Fruit fly (Drosophila melanogaster) whole organism, embryonic: ENCODE measurements around the gene CG44838.

Source experiments
- CG12104 ChIP-seq: fragments of 200-800 bp; sonication (Bioruptor generic); optimal IDR thresholded peaks from 3 replicates; lab custom pipeline; 2016; ENCODE audit warnings: missing biosample characterization, missing genetic modification characterization
- CG1602 ChIP-seq: fragments of 200-800 bp; sonication (Bioruptor generic); optimal IDR thresholded peaks from 3 replicates; lab custom pipeline; 2016; ENCODE audit warnings: missing biosample characterization, missing genetic modification characterization
- CG17186 ChIP-seq: fragments of 200-800 bp; sonication (Bioruptor generic); optimal IDR thresholded peaks from 3 replicates; lab custom pipeline; 2017; ENCODE audit warnings: missing biosample characterization, missing genetic modification reagents, missing genetic modification characterization
- CG32772 ChIP-seq: fragments of 200-800 bp; sonication (Bioruptor generic); IDR thresholded peaks from 2 replicates; pipeline ENCODE4 v1.3.6; 2022; ENCODE audit warnings: missing biosample characterization, missing genetic modification characterization
- Mes4 ChIP-seq: fragments of 200-800 bp; sonication (Bioruptor generic); optimal IDR thresholded peaks from 2 replicates; lab custom pipeline; 2016; ENCODE audit warnings: missing biosample characterization, missing genetic modification characterization
- Usf ChIP-seq: fragments of 200-800 bp; sonication (Bioruptor generic); optimal IDR thresholded peaks from 2 replicates; lab custom pipeline; 2017; ENCODE audit warnings: missing genotype, missing biosample characterization, missing genetic modification characterization
- cas ChIP-seq: fragments of 200-800 bp; sonication (Bioruptor generic); IDR thresholded peaks from 2 replicates; pipeline ENCODE4 v1.3.6; 2022; ENCODE audit warnings: missing biosample characterization, missing genetic modification characterization
- gce ChIP-seq: fragments of 200-800 bp; sonication (Bioruptor generic); IDR thresholded peaks from 3 replicates; pipeline ENCODE4 v1.3.6; 2022; ENCODE audit warnings: missing biosample characterization, missing genetic modification characterization
- h ChIP-seq: fragments of >200 bp; optimal IDR thresholded peaks from 2 replicates; lab custom pipeline; 2017
- lola ChIP-seq, 3 experiments: fragments of >200 bp in 2 of 3; fragments of 200-800 bp in 1 of 3; sonication (Bioruptor generic) in 1 of 3; optimal IDR thresholded peaks; 2 replicates each; lab custom pipeline; 2017 to 2019; ENCODE audit warnings: missing biosample characterization in 3 of 3, missing genetic modification characterization in 3 of 3, mild to moderate bottlenecking in 1 of 3, moderate library complexity in 1 of 3
- pan ChIP-seq, 4 experiments: fragments of >200 bp in 3 of 4; fragments of 200-800 bp in 1 of 4; sonication (Bioruptor generic) in 1 of 4; optimal IDR thresholded peaks in 3 of 4; IDR thresholded peaks in 1 of 4; 2 replicates each; pipeline versions ENCODE4 v1.3.6 to Lab custom; 2017 to 2022; ENCODE audit warnings: missing biosample characterization in 2 of 4, missing genetic modification characterization in 2 of 4, mixed read lengths in 1 of 4
- ttk ChIP-seq: fragments of 200-800 bp; sonication (Bioruptor generic); IDR thresholded peaks from 2 replicates; pipeline ENCODE4 v2.1.2; 2022; ENCODE audit warnings: missing biosample characterization, missing genetic modification characterization
- zen ChIP-seq: fragments of 200-800 bp; sonication (Bioruptor generic); optimal IDR thresholded peaks from 3 replicates; lab custom pipeline; 2018; ENCODE audit warnings: missing biosample characterization, mild to moderate bottlenecking, missing genetic modification characterization, moderate library complexity

- TF ChIP-seq Mes4 (GFP tag; lab: Kevin White, UChicago) (no peak), CG32772 (GFP tag; lab: Robert Waterston, UW) (no peak), pan (optimal IDR thresholded peaks at IDR 0.05; lab: Kevin White, UChicago) (no peak), pan (GFP tag; optimal IDR thresholded peaks at IDR 0.05 in 1 of 2, IDR thresholded peaks at IDR 0.05 in 1 of 2) (no peak), ttk (GFP tag; lab: Robert Waterston, UW) (no peak), gce (no peak), h (lab: Kevin White, UChicago) (no peak), CG12104 (GFP tag; lab: Kevin White, UChicago) (no peak), lola (GFP tag; optimal IDR thresholded peaks at IDR 0.05; lab: Kevin White, UChicago) (no peak), CG1602 (no peak), CG17186 (GFP tag; lab: Kevin White, UChicago) (peak; percentile 97), Usf (no peak), zen (tag; lab: Kevin White, UChicago) (no peak), cas (GFP tag; lab: Robert Waterston, UW) (no peak)
These were observed 4.9 kb upstream of the CG44838 start, which contains the start of the genes phol and CG3552 for dm6 chr3L:9455819-9456388.
